Fruit fly (Drosophila melanogaster) S2 (cell line): ENCODE data around the gene SmD1.

Source experiments
- CG8478 ChIP-seq: fragments of >200 bp; optimal IDR thresholded peaks from 2 replicates; lab custom pipeline; 2018
- CTCF ChIP-seq, 2 experiments: fragments of >200 bp; optimal IDR thresholded peaks; 2 replicates each; lab custom pipeline; 2018

dm6 chr3L:12778616-12779015 lies 44.2 kb upstream of the SmD1 start, which contains the start of gene CG32106:
- TF ChIP-seq CG8478 (lab: Kevin White, UChicago): no peak
- TF ChIP-seq CTCF (optimal IDR thresholded peaks at IDR 0.05; lab: Kevin White, UChicago): no peak
